Worm (Caenorhabditis elegans) whole organism, L3 larva: Measurements from ENCODE around the gene T08B6.4.

Experiments used
- aly-2 ChIP-seq: fragments of 150-350 bp; optimal IDR thresholded peaks from 2 replicates; lab custom pipeline; 2014; ENCODE audit warnings: missing biosample characterization, missing genetic modification characterization
- egl-27 ChIP-seq: sonication (generic microtip); optimal IDR thresholded peaks from 4 replicates; lab custom pipeline; 2017; ENCODE audit warnings: missing biosample characterization, missing genetic modification reagents, missing genetic modification characterization
- elt-1 ChIP-seq: fragments of 150-350 bp; optimal IDR thresholded peaks from 2 replicates; lab custom pipeline; 2014; ENCODE audit warnings: missing biosample characterization, missing genetic modification characterization
- elt-3 ChIP-seq, 3 experiments: fragments of 150-350 bp in 1 of 3; sonication (generic microtip) in 2 of 3; optimal IDR thresholded peaks; 2 replicates in 2 of 3; 4 replicates in 1 of 3; lab custom pipeline; 2014 to 2017; ENCODE audit warnings: missing biosample characterization in 3 of 3, missing genetic modification characterization in 3 of 3
- fkh-2 ChIP-seq: fragments of 150-350 bp; optimal IDR thresholded peaks from 2 replicates; lab custom pipeline; 2014; ENCODE audit warnings: missing biosample characterization, missing genetic modification reagents, missing genetic modification characterization
- fos-1 ChIP-seq: fragments of 150-350 bp; optimal IDR thresholded peaks from 2 replicates; lab custom pipeline; 2014; ENCODE audit warnings: missing biosample characterization, missing genetic modification characterization
- mdl-1 ChIP-seq: fragments of 150-350 bp; optimal IDR thresholded peaks from 2 replicates; lab custom pipeline; 2014; ENCODE audit warnings: missing biosample characterization, missing genetic modification characterization
- nhr-76 ChIP-seq: fragments of 150-350 bp; sonication (generic microtip); optimal IDR thresholded peaks from 5 replicates; lab custom pipeline; 2014; ENCODE audit warnings: missing biosample characterization, missing genetic modification characterization
- unc-39 ChIP-seq: sonication (generic microtip); optimal IDR thresholded peaks from 4 replicates; lab custom pipeline; 2017; ENCODE audit warnings: missing biosample characterization, missing genetic modification characterization
- unc-62 ChIP-seq: fragments of 150-350 bp; sonication (generic microtip); optimal IDR thresholded peaks from 4 replicates; lab custom pipeline; 2014; ENCODE audit warnings: missing biosample characterization, missing genetic modification reagents, missing genetic modification characterization

DNA sequence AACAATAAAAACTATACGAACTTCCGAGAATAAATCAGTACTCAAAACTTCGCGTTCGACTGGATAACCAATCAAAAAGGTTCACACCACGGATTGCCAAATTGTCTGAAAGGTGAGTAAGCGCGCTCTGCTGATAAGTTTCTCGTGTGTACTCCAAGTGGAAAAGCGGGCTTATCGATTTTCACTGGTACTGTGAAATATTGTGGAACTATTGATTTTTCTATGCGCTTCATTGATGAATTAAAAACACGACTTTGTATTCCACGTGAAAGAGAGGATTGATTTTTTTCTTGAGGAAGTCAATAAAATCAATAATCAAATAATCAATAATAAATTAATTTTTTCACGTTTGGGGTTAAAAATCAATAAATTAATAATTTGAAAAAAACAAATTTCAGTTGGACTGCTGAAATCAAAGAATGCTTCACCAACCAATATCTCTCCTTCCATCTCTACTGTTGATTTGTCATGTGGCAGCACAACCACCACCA is at the start of gene T08B6.4:
- no peak for TF ChIP-seq aly-2 (tag; lab: Kevin White, UChicago)
- no peak for TF ChIP-seq mdl-1 (tag; lab: Kevin White, UChicago)
- TF ChIP-seq unc-39 (tag; lab: Kevin White, UChicago) = no peak
- TF ChIP-seq elt-3 (tag; optimal IDR thresholded peaks at IDR 0.05; lab: Kevin White, UChicago) = no peak
- TF ChIP-seq egl-27 (tag; lab: Kevin White, UChicago) = no peak
- no peak for TF ChIP-seq fos-1 (tag; lab: Kevin White, UChicago)
- no peak for TF ChIP-seq nhr-76 (tag; lab: Kevin White, UChicago)
- TF ChIP-seq fkh-2 (tag; lab: Kevin White, UChicago) = no peak
- no peak for TF ChIP-seq unc-62 (GFP tag; lab: Kevin White, UChicago)
- TF ChIP-seq elt-1 (tag; lab: Kevin White, UChicago) = no peak
